Worm (Caenorhabditis elegans) whole organism, L1 larva: ENCODE results near the gene C01B10.11.
A peak's percentile ranks its signal among the peaks of the same experiment; 100 is the strongest.

Source experiments
- C04F5.9 ChIP-seq: sonication (generic microtip); optimal IDR thresholded peaks from 2 replicates; lab custom pipeline; 2016; ENCODE audit warnings: missing genetic modification characterization, missing compliant biosample characterization
- C16A3.4 ChIP-seq: fragments of 150-350 bp; optimal IDR thresholded peaks from 2 replicates; lab custom pipeline; 2014; ENCODE audit warnings: missing biosample characterization, missing genetic modification characterization
- C34B4.2 ChIP-seq: sonication (generic microtip); optimal IDR thresholded peaks from 2 replicates; lab custom pipeline; 2017; ENCODE audit warnings: mild to moderate bottlenecking, missing genetic modification characterization, missing compliant biosample characterization
- F16B12.6 ChIP-seq: fragments of 150-350 bp; optimal IDR thresholded peaks from 2 replicates; lab custom pipeline; 2014; ENCODE audit warnings: missing biosample characterization, missing genetic modification characterization
- ama-1 ChIP-seq: fragments of 150-350 bp; optimal IDR thresholded peaks from 2 replicates; lab custom pipeline; 2014
- blmp-1 ChIP-seq: fragments of 150-350 bp; optimal IDR thresholded peaks from 2 replicates; lab custom pipeline; 2014; ENCODE audit warnings: missing biosample characterization, missing genetic modification characterization
- ceh-63 ChIP-seq: fragments of 200-800 bp; sonication (Bioruptor generic); optimal IDR thresholded peaks from 2 replicates; lab custom pipeline; 2018; ENCODE audit warnings: mild to moderate bottlenecking, missing genetic modification characterization, missing compliant biosample characterization
- ceh-8 ChIP-seq: fragments of 200-800 bp; sonication (Bioruptor generic); optimal IDR thresholded peaks from 2 replicates; lab custom pipeline; 2018; ENCODE audit warnings: mild to moderate bottlenecking, missing genetic modification characterization, moderate library complexity, missing compliant biosample characterization
- ceh-88 ChIP-seq: fragments of 200-800 bp; sonication (Bioruptor generic); IDR thresholded peaks from 2 replicates; pipeline ENCODE4 v1.3.6; 2022; ENCODE audit warnings: missing genetic modification characterization, missing compliant biosample characterization
- ceh-90 ChIP-seq: sonication (generic microtip); optimal IDR thresholded peaks from 2 replicates; lab custom pipeline; 2016; ENCODE audit warnings: missing genetic modification characterization, missing compliant biosample characterization
- ces-1 ChIP-seq: fragments of 150-350 bp; optimal IDR thresholded peaks from 2 replicates; lab custom pipeline; 2014; ENCODE audit warnings: missing biosample characterization, missing genetic modification reagents, missing genetic modification characterization
- dsc-1 ChIP-seq: sonication (generic microtip); optimal IDR thresholded peaks from 2 replicates; lab custom pipeline; 2016; ENCODE audit warnings: mild to moderate bottlenecking, missing genetic modification characterization, missing compliant biosample characterization
- egl-13 ChIP-seq: sonication (generic microtip); optimal IDR thresholded peaks from 2 replicates; lab custom pipeline; 2016; ENCODE audit warnings: missing genotype, missing genetic modification reagents, missing genetic modification characterization, missing compliant biosample characterization
- egl-27 ChIP-seq, 2 experiments: fragments of 150-350 bp in 1 of 2; sonication (generic microtip); optimal IDR thresholded peaks; 3 replicates each; lab custom pipeline; 2017 to 2018; ENCODE audit warnings: missing biosample characterization in 2 of 2, missing genetic modification characterization in 2 of 2, missing genetic modification reagents in 2 of 2
- elt-2 ChIP-seq: sonication (generic microtip); optimal IDR thresholded peaks from 2 replicates; lab custom pipeline; 2016; ENCODE audit warnings: missing genetic modification characterization, mild to moderate bottlenecking, inconsistent platforms, missing compliant biosample characterization, missing genetic modification reagents
- elt-3 ChIP-seq, 6 experiments: fragments of 150-350 bp in 1 of 6; sonication (generic microtip); optimal IDR thresholded peaks; 2 replicates each; lab custom pipeline; 2017 to 2018; ENCODE audit warnings: missing biosample characterization in 6 of 6, missing genetic modification characterization in 6 of 6, inconsistent platforms in 1 of 6
- ets-5 ChIP-seq: fragments of 200-800 bp; sonication (Bioruptor generic); IDR thresholded peaks from 2 replicates; pipeline ENCODE4 v1.3.6; 2022; ENCODE audit warnings: missing genetic modification characterization, missing compliant biosample characterization
- fkh-10 ChIP-seq: sonication (generic microtip); optimal IDR thresholded peaks from 2 replicates; lab custom pipeline; 2017; ENCODE audit warnings: missing biosample characterization, missing genetic modification reagents, missing genetic modification characterization
- fkh-4 ChIP-seq: sonication (generic microtip); optimal IDR thresholded peaks from 2 replicates; lab custom pipeline; 2016; ENCODE audit warnings: missing compliant biosample characterization, missing genetic modification characterization, borderline replicate concordance
- fkh-8 ChIP-seq: sonication (generic microtip); optimal IDR thresholded peaks from 2 replicates; lab custom pipeline; 2016; ENCODE audit warnings: mild to moderate bottlenecking, missing genetic modification characterization, missing compliant biosample characterization
- fos-1 ChIP-seq: fragments of 150-350 bp; optimal IDR thresholded peaks from 2 replicates; lab custom pipeline; 2014; ENCODE audit warnings: missing biosample characterization, missing genetic modification characterization
- grh-1 ChIP-seq: fragments of 200-800 bp; sonication (Bioruptor generic); IDR thresholded peaks from 2 replicates; pipeline ENCODE4 v1.3.6; 2022; ENCODE audit warnings: missing genetic modification reagents, missing genetic modification characterization, missing compliant biosample characterization
- hlh-17 ChIP-seq: fragments of 200-800 bp; sonication (Bioruptor generic); optimal IDR thresholded peaks from 2 replicates; lab custom pipeline; 2018; ENCODE audit warnings: missing genetic modification characterization, mild to moderate bottlenecking, missing compliant biosample characterization, moderate library complexity, borderline replicate concordance
- hpl-2 ChIP-seq: fragments of 150-350 bp; optimal IDR thresholded peaks from 2 replicates; lab custom pipeline; 2014; ENCODE audit warnings: missing biosample characterization, missing genetic modification reagents, missing genetic modification characterization
- irx-1 ChIP-seq: sonication (generic microtip); optimal IDR thresholded peaks from 2 replicates; lab custom pipeline; 2016; ENCODE audit warnings: missing genetic modification characterization, missing compliant biosample characterization
- jun-1 ChIP-seq: fragments of 150-350 bp; optimal IDR thresholded peaks from 2 replicates; lab custom pipeline; 2014; ENCODE audit warnings: missing biosample characterization, missing genetic modification reagents, missing genetic modification characterization
- lin-13 ChIP-seq: fragments of 150-350 bp; optimal IDR thresholded peaks from 2 replicates; lab custom pipeline; 2014; ENCODE audit warnings: missing biosample characterization, missing genetic modification reagents, missing genetic modification characterization
- lin-15B ChIP-seq: fragments of 150-350 bp; sonication (generic microtip); optimal IDR thresholded peaks from 3 replicates; lab custom pipeline; 2014; ENCODE audit warnings: missing biosample characterization, missing genetic modification characterization
- mab-9 ChIP-seq: fragments of 200-800 bp; sonication (Bioruptor generic); IDR thresholded peaks from 2 replicates; pipeline ENCODE4 v1.3.6; 2022; ENCODE audit warnings: missing genetic modification reagents, missing genetic modification characterization, missing compliant biosample characterization
- mef-2 ChIP-seq: fragments of 150-350 bp; optimal IDR thresholded peaks from 2 replicates; lab custom pipeline; 2014; ENCODE audit warnings: missing biosample characterization, missing genetic modification characterization
- mep-1 ChIP-seq: fragments of 150-350 bp; optimal IDR thresholded peaks from 2 replicates; lab custom pipeline; 2014; ENCODE audit warnings: missing biosample characterization, missing genetic modification characterization
- nhr-12 ChIP-seq: sonication (generic microtip); optimal IDR thresholded peaks from 2 replicates; lab custom pipeline; 2017; ENCODE audit warnings: missing biosample characterization, missing genetic modification characterization
- nhr-19 ChIP-seq: fragments of 200-800 bp; sonication (Bioruptor generic); conservative IDR thresholded peaks from 2 replicates; pipeline ENCODE4 v1.3.6; 2022; ENCODE audit warnings: missing genetic modification characterization, missing compliant biosample characterization
- nhr-20 ChIP-seq: sonication (generic microtip); optimal IDR thresholded peaks from 2 replicates; lab custom pipeline; 2016; ENCODE audit warnings: mild to moderate bottlenecking, missing genetic modification characterization, missing compliant biosample characterization
- nhr-47 ChIP-seq: sonication (generic microtip); optimal IDR thresholded peaks from 2 replicates; lab custom pipeline; 2016; ENCODE audit warnings: mild to moderate bottlenecking, missing genetic modification characterization, moderate library complexity, missing compliant biosample characterization
- nhr-76 ChIP-seq: sonication (generic microtip); optimal IDR thresholded peaks from 2 replicates; lab custom pipeline; 2017; ENCODE audit warnings: missing biosample characterization, missing genetic modification characterization
- nhr-77 ChIP-seq: fragments of 150-350 bp; optimal IDR thresholded peaks from 2 replicates; lab custom pipeline; 2014; ENCODE audit warnings: missing biosample characterization, missing genetic modification characterization
- nhr-84 ChIP-seq: sonication (generic microtip); optimal IDR thresholded peaks from 2 replicates; lab custom pipeline; 2017; ENCODE audit warnings: missing biosample characterization, missing genetic modification characterization
- nhr-85 ChIP-seq: sonication (generic microtip); peaks from one replicate; lab custom pipeline; 2016; ENCODE audit warnings: missing genetic modification characterization, inconsistent platforms, missing compliant biosample characterization
- nhr-90 ChIP-seq: sonication (generic microtip); optimal IDR thresholded peaks from 2 replicates; lab custom pipeline; 2016; ENCODE audit warnings: mild to moderate bottlenecking, missing genetic modification characterization, missing compliant biosample characterization; ENCODE audit not compliant: poor library complexity
- pag-3 ChIP-seq: sonication (generic microtip); optimal IDR thresholded peaks from 2 replicates; lab custom pipeline; 2017; ENCODE audit warnings: missing genetic modification characterization, mild to moderate bottlenecking, missing compliant biosample characterization, antibody characterized with exemption, borderline replicate concordance; ENCODE audit not compliant: insufficient read depth
- snpc-4 ChIP-seq: fragments of 150-350 bp; optimal IDR thresholded peaks from 2 replicates; lab custom pipeline; 2014; ENCODE audit warnings: missing biosample characterization, missing genetic modification characterization
- swsn-7 ChIP-seq: sonication (generic microtip); optimal IDR thresholded peaks from 2 replicates; lab custom pipeline; 2016; ENCODE audit warnings: missing genetic modification characterization, missing compliant biosample characterization
- tbx-2 ChIP-seq: sonication (generic microtip); optimal IDR thresholded peaks from 2 replicates; lab custom pipeline; 2016; ENCODE audit warnings: missing genetic modification characterization, missing compliant biosample characterization
- tlp-1 ChIP-seq: fragments of 150-350 bp; optimal IDR thresholded peaks from 2 replicates; lab custom pipeline; 2014; ENCODE audit warnings: missing biosample characterization, missing genetic modification characterization
- unc-86 ChIP-seq: sonication (generic microtip); optimal IDR thresholded peaks from 2 replicates; lab custom pipeline; 2016; ENCODE audit warnings: missing genetic modification characterization, missing compliant biosample characterization
- vab-15 ChIP-seq: sonication (generic microtip); optimal IDR thresholded peaks from 2 replicates; lab custom pipeline; 2017; ENCODE audit warnings: missing genotype, mild to moderate bottlenecking, missing genetic modification characterization, missing compliant biosample characterization
- zag-1 ChIP-seq: fragments of 150-350 bp; optimal IDR thresholded peaks from 2 replicates; lab custom pipeline; 2014; ENCODE audit warnings: missing biosample characterization, missing genetic modification characterization
- zip-4 ChIP-seq: fragments of 200-800 bp; sonication (Bioruptor generic); optimal IDR thresholded peaks from 2 replicates; lab custom pipeline; 2018; ENCODE audit warnings: mild to moderate bottlenecking, missing genetic modification characterization, moderate library complexity, missing compliant biosample characterization
- ztf-4 ChIP-seq: fragments of 150-350 bp; optimal IDR thresholded peaks from 2 replicates; lab custom pipeline; 2014; ENCODE audit warnings: missing biosample characterization, missing genetic modification characterization

C01B10.11 gene

ce11 chrIV:6627798-6628197, 30.0 kb upstream of the C01B10.11 start, which contains the start of gene cest-5.2:
Gene cest-5.2, minus strand, starts transcription at chrIV:6627925.
- TF ChIP-seq elt-2 (tag; lab: Kevin White, UChicago) (peak; percentile 51), nhr-20 (tag; lab: Kevin White, UChicago) (no peak), nhr-90 (tag; lab: Kevin White, UChicago) (peak; percentile 9)

ce11 chrIV:6631704-6632272, 26.0 kb upstream of the C01B10.11 start, which contains the start of the genes cest-5.1 and C01B10.9:
Gene cest-5.1, minus strand, starts transcription at chrIV:6631754.
Gene C01B10.9, plus strand, starts transcription at chrIV:6632222.
- TF ChIP-seq ama-1 (no peak), fos-1 (peak; percentile 29), swsn-7 (tag; lab: Kevin White, UChicago) (peak; percentile 82), C04F5.9 (tag; lab: Kevin White, UChicago) (peak; percentile 86), nhr-20 (tag; lab: Kevin White, UChicago) (peak; percentile 80), egl-27 (tag; optimal IDR thresholded peaks at IDR 0.05; lab: Kevin White, UChicago) (no peak), ets-5 (GFP tag; lab: Robert Waterston, UW) (no peak), fkh-8 (tag; lab: Kevin White, UChicago) (peak; percentile 81), dsc-1 (tag; lab: Kevin White, UChicago) (peak; percentile 88), nhr-85 (tag; lab: Kevin White, UChicago) (peak; percentile 92), ztf-4 (no peak), fkh-10 (GFP tag; lab: Kevin White, UChicago) (no peak), blmp-1 (tag; lab: Kevin White, UChicago) (peak; percentile 51), tlp-1 (no peak), nhr-47 (tag; lab: Kevin White, UChicago) (peak; percentile 93), nhr-77 (tag; lab: Kevin White, UChicago) (peak; percentile 36), nhr-19 (GFP tag; lab: Robert Waterston, UW) (peak; percentile 85), mab-9 (GFP tag; lab: Robert Waterston, UW) (peak; percentile 67; the same call in 1 of the 2 replicates), pag-3 (peak; percentile 12), hlh-17 (GFP tag; lab: Kevin White, UChicago) (no peak), ces-1 (GFP tag; lab: Kevin White, UChicago) (no peak), ceh-8 (GFP tag; lab: Kevin White, UChicago) (no peak), zag-1 (tag; lab: Kevin White, UChicago) (no peak), snpc-4 (tag; lab: Kevin White, UChicago) (peak; percentile 53), fkh-4 (tag; lab: Kevin White, UChicago) (peak; percentile 91), hpl-2 (GFP tag; lab: Kevin White, UChicago) (no peak), mef-2 (no peak), F16B12.6 (tag; lab: Kevin White, UChicago) (no peak), irx-1 (tag; lab: Kevin White, UChicago) (peak; percentile 94), C16A3.4 (tag; lab: Kevin White, UChicago) (peak; percentile 66), jun-1 (tag; lab: Kevin White, UChicago) (peak; percentile 52), unc-86 (peak; percentile 78), mep-1 (no peak), nhr-90 (tag; lab: Kevin White, UChicago) (peak; percentile 91), lin-13 (peak; percentile 42), nhr-84 (tag; lab: Kevin White, UChicago) (no peak), egl-13 (tag; lab: Kevin White, UChicago) (peak; percentile 83), ceh-90 (tag; lab: Kevin White, UChicago) (peak; percentile 93), lin-15B (tag; lab: Kevin White, UChicago) (peak; percentile 62), grh-1 (GFP tag; lab: Robert Waterston, UW) (peak; percentile 57; the same call in 1 of the 2 replicates), ceh-88 (GFP tag; lab: Robert Waterston, UW) (peak; percentile 70), nhr-12 (tag; lab: Kevin White, UChicago) (no peak), elt-3 (tag; optimal IDR thresholded peaks at IDR 0.05; lab: Kevin White, UChicago) (peak in 1 of 6 experiments; percentile 46), zip-4 (GFP tag; lab: Kevin White, UChicago) (peak; percentile 48), nhr-76 (no peak), C34B4.2 (tag; lab: Kevin White, UChicago) (no peak), tbx-2 (tag; lab: Kevin White, UChicago) (peak; percentile 90), vab-15 (peak; percentile 60), ceh-63 (GFP tag; lab: Kevin White, UChicago) (no peak)
